Fruit fly (Drosophila melanogaster): ENCODE measurements at regions not wholly inside any gene's neighbourhood (a gene's known extent, or its start where the extent isn't known, plus 50 kb on each side); places are given as distances from the start of the nearest gene placed in this dataset.

dm6 chr3L:10343992-10344435 is 68.6 kb upstream of the CG12362 start (continued):
- peak; percentile 66 for TF ChIP-seq az2 (GFP tag; optimal IDR thresholded peaks at IDR 0.05)
- TF ChIP-seq chinmo (GFP tag; IDR thresholded peaks at IDR 0.05; ENCODE audit: partially characterized antibody) = no peak
- peak; percentile 63 for TF ChIP-seq wor (GFP tag; IDR thresholded peaks at IDR 0.05)
- 0 out of 2 replicates have a peak, but pooled peaks have one; percentile 27 for TF ChIP-seq gsb (GFP tag; IDR thresholded peaks at IDR 0.05)
- no peak for TF ChIP-seq NC2β (GFP tag; optimal IDR thresholded peaks at IDR 0.05)
- TF ChIP-seq Dll (GFP tag; IDR thresholded peaks at IDR 0.05; ENCODE audit: partially characterized antibody) = peak; percentile 20; the same call in 1 of the 4 replicates
- peak; percentile 44 for TF ChIP-seq CG13123 (GFP tag; optimal IDR thresholded peaks at IDR 0.05)
- TF ChIP-seq Oaz (GFP tag; IDR thresholded peaks at IDR 0.05) = no peak
- peak; percentile 62 for TF ChIP-seq CG17359 (tag; optimal IDR thresholded peaks at IDR 0.05)
- no peak for TF ChIP-seq sima (GFP tag; optimal IDR thresholded peaks at IDR 0.05)
- peak; percentile 12 for TF ChIP-seq CG4820 (GFP tag; optimal IDR thresholded peaks at IDR 0.05)
- no peak for TF ChIP-seq Ravus (GFP tag; IDR thresholded peaks at IDR 0.05)
- TF ChIP-seq pfk (GFP tag; optimal IDR thresholded peaks at IDR 0.05) = no peak
- TF ChIP-seq slou (GFP tag; optimal IDR thresholded peaks at IDR 0.05) = no peak
- no peak for TF ChIP-seq CG13894 (tag; optimal IDR thresholded peaks at IDR 0.05)
- TF ChIP-seq en (GFP tag; optimal IDR thresholded peaks at IDR 0.05) = no peak
- TF ChIP-seq CG4707 (GFP tag; optimal IDR thresholded peaks at IDR 0.05) = peak; percentile 16
- peak; percentile 21; the same call in 1 of the 2 replicates for TF ChIP-seq E2f2 (GFP tag; IDR thresholded peaks at IDR 0.05)
- TF ChIP-seq Dref (GFP tag; IDR thresholded peaks at IDR 0.05) = no peak
- no peak for TF ChIP-seq CG8765 (GFP tag; IDR thresholded peaks at IDR 0.05)
- 0 out of 2 replicates have a peak, but pooled peaks have one; percentile 22 for TF ChIP-seq CG9932 (GFP tag; IDR thresholded peaks at IDR 0.05)
- peak; percentile 74 for TF ChIP-seq gsb-n (tag; optimal IDR thresholded peaks at IDR 0.05)
- peak; percentile 32 for TF ChIP-seq Hsf (GFP tag; optimal IDR thresholded peaks at IDR 0.05)
- peak; percentile 1 for TF ChIP-seq Mad (GFP tag; optimal IDR thresholded peaks at IDR 0.05)
- no peak for TF ChIP-seq CTCF (GFP tag; optimal IDR thresholded peaks at IDR 0.05)
- TF ChIP-seq zfh1 (GFP tag; IDR thresholded peaks at IDR 0.05) = peak; percentile 49; the same call in 2 of the 3 replicates
- TF ChIP-seq chm (GFP tag; IDR thresholded peaks at IDR 0.05) = no peak
- no peak for TF ChIP-seq schlank (tag; optimal IDR thresholded peaks at IDR 0.05)
- peak; percentile 61 for TF ChIP-seq CG1233 (GFP tag; optimal IDR thresholded peaks at IDR 0.05)
- TF ChIP-seq CG8281 (tag; optimal IDR thresholded peaks at IDR 0.05) = peak; percentile 9
- peak; percentile 36 for TF ChIP-seq CG8290 (GFP tag; optimal IDR thresholded peaks at IDR 0.05)
- TF ChIP-seq CG8290 (tag; optimal IDR thresholded peaks at IDR 0.05) = no peak
- TF ChIP-seq lilli (GFP tag; optimal IDR thresholded peaks at IDR 0.05) = peak; percentile 41
- peak; percentile 26; the same call in 1 of the 2 replicates for TF ChIP-seq ro (GFP tag; IDR thresholded peaks at IDR 0.05)
- TF ChIP-seq Hmx (GFP tag; optimal IDR thresholded peaks at IDR 0.05) = no peak
- TF ChIP-seq CG10267 (tag; optimal IDR thresholded peaks at IDR 0.05) = peak; percentile 76
- no peak for TF ChIP-seq pzg (GFP tag; optimal IDR thresholded peaks at IDR 0.05)
- TF ChIP-seq CG2202 (tag; optimal IDR thresholded peaks at IDR 0.05) = peak; percentile 53
- peak; percentile 80 for TF ChIP-seq CG2678 (tag; optimal IDR thresholded peaks at IDR 0.05)
- no peak for TF ChIP-seq Side (GFP tag; optimal IDR thresholded peaks at IDR 0.05)
- no peak for TF ChIP-seq CG14014 (GFP tag; IDR thresholded peaks at IDR 0.05)
- TF ChIP-seq Ada2b (GFP tag; IDR thresholded peaks at IDR 0.05) = 0 out of 2 replicates have a peak, but pooled peaks have one; percentile 11
- no peak for TF ChIP-seq mld (GFP tag; IDR thresholded peaks at IDR 0.05; ENCODE audit: partially characterized antibody)
- TF ChIP-seq CG16863 (GFP tag; optimal IDR thresholded peaks at IDR 0.05) = peak; percentile 11
- TF ChIP-seq nerfin-2 (GFP tag; IDR thresholded peaks at IDR 0.05; ENCODE audit: partially characterized antibody) = no peak
- TF ChIP-seq tin (GFP tag; optimal IDR thresholded peaks at IDR 0.05) = peak; percentile 57
- TF ChIP-seq CG15601 (tag; optimal IDR thresholded peaks at IDR 0.05) = peak; percentile 70
- no peak for TF ChIP-seq CG13624 (GFP tag; optimal IDR thresholded peaks at IDR 0.05)
- peak; percentile 21 for TF ChIP-seq BtbVII (GFP tag; optimal IDR thresholded peaks at IDR 0.05)
- TF ChIP-seq repo (GFP tag; optimal IDR thresholded peaks at IDR 0.05) = no peak
- no peak for TF ChIP-seq tup (GFP tag; optimal IDR thresholded peaks at IDR 0.05)
- TF ChIP-seq CG11696 (GFP tag; IDR thresholded peaks at IDR 0.05) = peak; percentile 34; the same call in 1 of the 2 replicates
